Worm (Caenorhabditis elegans) whole organism, L1 larva: ENCODE results near the gene Y60C6A.3.

Experiments
- C16A3.4 ChIP-seq: fragments of 150-350 bp; optimal IDR thresholded peaks from 2 replicates; lab custom pipeline; 2014; ENCODE audit warnings: missing biosample characterization, missing genetic modification characterization
- F16B12.6 ChIP-seq: fragments of 150-350 bp; optimal IDR thresholded peaks from 2 replicates; lab custom pipeline; 2014; ENCODE audit warnings: missing biosample characterization, missing genetic modification characterization
- Y116A8C.19 ChIP-seq: sonication (generic microtip); optimal IDR thresholded peaks from 2 replicates; lab custom pipeline; 2016; ENCODE audit warnings: missing compliant biosample characterization, missing genetic modification characterization, borderline replicate concordance
- aha-1 ChIP-seq: fragments of 150-350 bp; optimal IDR thresholded peaks from 2 replicates; lab custom pipeline; 2014; ENCODE audit warnings: missing biosample characterization, missing genetic modification characterization
- blmp-1 ChIP-seq: fragments of 150-350 bp; optimal IDR thresholded peaks from 2 replicates; lab custom pipeline; 2014; ENCODE audit warnings: missing biosample characterization, missing genetic modification characterization
- ceh-8 ChIP-seq: fragments of 200-800 bp; sonication (Bioruptor generic); optimal IDR thresholded peaks from 2 replicates; lab custom pipeline; 2018; ENCODE audit warnings: mild to moderate bottlenecking, missing genetic modification characterization, moderate library complexity, missing compliant biosample characterization
- dpl-1 ChIP-seq, 3 experiments: fragments of 150-350 bp in 2 of 3; sonication (generic microtip) in 1 of 3; optimal IDR thresholded peaks; 2 replicates each; lab custom pipeline; 2014 to 2017; ENCODE audit warnings: missing biosample characterization in 3 of 3, missing genetic modification characterization in 3 of 3, missing genetic modification reagents in 3 of 3
- dsc-1 ChIP-seq: sonication (generic microtip); optimal IDR thresholded peaks from 2 replicates; lab custom pipeline; 2016; ENCODE audit warnings: mild to moderate bottlenecking, missing genetic modification characterization, missing compliant biosample characterization
- efl-1 ChIP-seq, 4 experiments: fragments of 150-350 bp; optimal IDR thresholded peaks in 3 of 4; peaks in 1 of 4; 1 replicate in 1 of 4; 2 replicates in 3 of 4; lab custom pipeline; 2014; ENCODE audit warnings: missing biosample characterization in 2 of 4, missing genetic modification characterization in 2 of 4, missing genetic modification reagents in 2 of 4
- elt-2 ChIP-seq: sonication (generic microtip); optimal IDR thresholded peaks from 2 replicates; lab custom pipeline; 2016; ENCODE audit warnings: missing genetic modification characterization, mild to moderate bottlenecking, inconsistent platforms, missing compliant biosample characterization, missing genetic modification reagents
- elt-3 ChIP-seq, 6 experiments: fragments of 150-350 bp in 1 of 6; sonication (generic microtip); optimal IDR thresholded peaks; 2 replicates each; lab custom pipeline; 2017 to 2018; ENCODE audit warnings: missing biosample characterization in 6 of 6, missing genetic modification characterization in 6 of 6, inconsistent platforms in 1 of 6
- fkh-4 ChIP-seq: sonication (generic microtip); optimal IDR thresholded peaks from 2 replicates; lab custom pipeline; 2016; ENCODE audit warnings: missing compliant biosample characterization, missing genetic modification characterization, borderline replicate concordance
- fkh-8 ChIP-seq: sonication (generic microtip); optimal IDR thresholded peaks from 2 replicates; lab custom pipeline; 2016; ENCODE audit warnings: mild to moderate bottlenecking, missing genetic modification characterization, missing compliant biosample characterization
- hlh-17 ChIP-seq: fragments of 200-800 bp; sonication (Bioruptor generic); optimal IDR thresholded peaks from 2 replicates; lab custom pipeline; 2018; ENCODE audit warnings: missing genetic modification characterization, mild to moderate bottlenecking, missing compliant biosample characterization, moderate library complexity, borderline replicate concordance
- hlh-4 ChIP-seq: sonication (generic microtip); optimal IDR thresholded peaks from 2 replicates; lab custom pipeline; 2016; ENCODE audit warnings: mild to moderate bottlenecking, missing genetic modification characterization, missing compliant biosample characterization
- hpl-2 ChIP-seq: fragments of 150-350 bp; optimal IDR thresholded peaks from 2 replicates; lab custom pipeline; 2014; ENCODE audit warnings: missing biosample characterization, missing genetic modification reagents, missing genetic modification characterization
- lin-14 ChIP-seq: fragments of 200-800 bp; sonication (Bioruptor generic); optimal IDR thresholded peaks from 2 replicates; lab custom pipeline; 2018; ENCODE audit warnings: mild to moderate bottlenecking, missing genetic modification characterization, moderate library complexity, missing compliant biosample characterization
- lin-35 ChIP-seq, 2 experiments: fragments of 150-350 bp; optimal IDR thresholded peaks; 2 replicates each; lab custom pipeline; 2014; ENCODE audit warnings: missing biosample characterization in 2 of 2, missing genetic modification characterization in 2 of 2, missing genetic modification reagents in 2 of 2
- lin-39 ChIP-seq: fragments of 150-350 bp; optimal IDR thresholded peaks from 2 replicates; lab custom pipeline; 2014; ENCODE audit warnings: missing biosample characterization, missing genetic modification reagents, missing genetic modification characterization
- lsy-2 ChIP-seq, 2 experiments: fragments of 150-350 bp; optimal IDR thresholded peaks; 2 replicates each; lab custom pipeline; 2014; ENCODE audit warnings: missing biosample characterization in 2 of 2, missing genetic modification characterization in 2 of 2
- mab-9 ChIP-seq: fragments of 200-800 bp; sonication (Bioruptor generic); IDR thresholded peaks from 2 replicates; pipeline ENCODE4 v1.3.6; 2022; ENCODE audit warnings: missing genetic modification reagents, missing genetic modification characterization, missing compliant biosample characterization
- mef-2 ChIP-seq: fragments of 150-350 bp; optimal IDR thresholded peaks from 2 replicates; lab custom pipeline; 2014; ENCODE audit warnings: missing biosample characterization, missing genetic modification characterization
- nhr-20 ChIP-seq: sonication (generic microtip); optimal IDR thresholded peaks from 2 replicates; lab custom pipeline; 2016; ENCODE audit warnings: mild to moderate bottlenecking, missing genetic modification characterization, missing compliant biosample characterization
- nhr-237 ChIP-seq: fragments of 150-350 bp; optimal IDR thresholded peaks from 2 replicates; lab custom pipeline; 2014; ENCODE audit warnings: missing biosample characterization, missing genetic modification characterization
- nhr-71 ChIP-seq: sonication (generic microtip); optimal IDR thresholded peaks from 2 replicates; lab custom pipeline; 2016; ENCODE audit warnings: mild to moderate bottlenecking, missing genetic modification characterization, moderate library complexity, missing compliant biosample characterization
- nhr-77 ChIP-seq: fragments of 150-350 bp; optimal IDR thresholded peaks from 2 replicates; lab custom pipeline; 2014; ENCODE audit warnings: missing biosample characterization, missing genetic modification characterization
- nhr-85 ChIP-seq: sonication (generic microtip); peaks from one replicate; lab custom pipeline; 2016; ENCODE audit warnings: missing genetic modification characterization, inconsistent platforms, missing compliant biosample characterization
- rnt-1 ChIP-seq: sonication (generic microtip); optimal IDR thresholded peaks from 2 replicates; lab custom pipeline; 2016; ENCODE audit warnings: mild to moderate bottlenecking, missing genetic modification characterization, moderate library complexity, missing compliant biosample characterization
- skn-1 ChIP-seq: fragments of 150-350 bp; optimal IDR thresholded peaks from 2 replicates; lab custom pipeline; 2014; ENCODE audit warnings: missing biosample characterization, missing genetic modification characterization
- snu-23 ChIP-seq: sonication (generic microtip); optimal IDR thresholded peaks from 2 replicates; lab custom pipeline; 2016; ENCODE audit warnings: missing genetic modification characterization, missing compliant biosample characterization
- sup-37 ChIP-seq: fragments of 200-800 bp; sonication (Bioruptor generic); optimal IDR thresholded peaks from 2 replicates; lab custom pipeline; 2018; ENCODE audit warnings: mild to moderate bottlenecking, missing genetic modification characterization, missing compliant biosample characterization
- unc-130 ChIP-seq: fragments of 150-350 bp; optimal IDR thresholded peaks from 2 replicates; lab custom pipeline; 2017; ENCODE audit warnings: missing biosample characterization, missing genetic modification characterization, inconsistent platforms
- unc-30 ChIP-seq: sonication (generic microtip); optimal IDR thresholded peaks from 2 replicates; lab custom pipeline; 2017; ENCODE audit warnings: missing biosample characterization, missing genetic modification characterization
- unc-62 ChIP-seq: fragments of 150-350 bp; optimal IDR thresholded peaks from 2 replicates; lab custom pipeline; 2014; ENCODE audit warnings: missing biosample characterization, missing genetic modification reagents, missing genetic modification characterization
- unc-98 ChIP-seq: fragments of 200-800 bp; sonication (Bioruptor generic); IDR thresholded peaks from 2 replicates; pipeline ENCODE4 v1.3.6; 2022; ENCODE audit warnings: missing genetic modification characterization, missing compliant biosample characterization
- xbp-1 ChIP-seq: sonication (generic microtip); optimal IDR thresholded peaks from 2 replicates; lab custom pipeline; 2016; ENCODE audit warnings: missing genetic modification characterization, missing compliant biosample characterization
- zip-4 ChIP-seq: fragments of 200-800 bp; sonication (Bioruptor generic); optimal IDR thresholded peaks from 2 replicates; lab custom pipeline; 2018; ENCODE audit warnings: mild to moderate bottlenecking, missing genetic modification characterization, moderate library complexity, missing compliant biosample characterization

Y60C6A.3 gene

DNA sequence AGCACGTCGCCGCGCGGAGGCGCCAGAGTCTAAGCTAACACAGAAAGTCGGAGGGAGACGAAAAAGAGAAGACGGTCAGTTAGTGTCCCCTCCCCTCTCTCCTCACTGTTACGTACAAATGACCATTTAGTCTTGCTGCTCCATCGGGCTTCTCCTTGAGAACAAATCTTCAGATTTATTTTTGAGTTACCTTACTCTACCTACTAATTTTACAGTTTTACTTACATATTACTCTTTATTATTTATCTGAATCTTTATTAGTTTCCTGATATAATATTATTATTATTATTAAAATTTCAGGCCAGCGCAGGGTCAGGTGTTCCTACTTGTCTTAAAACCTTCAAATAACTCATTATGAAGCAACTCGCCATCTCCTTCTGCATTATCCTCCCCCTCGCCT is 15.2 kb downstream of the Y60C6A.3 start, which contains the start of gene R02F11.1:
Gene R02F11.1 (plus strand): TSS at position 301 of the 400 bp plus-strand sequence.
- TF ChIP-seq rnt-1 (tag; lab: Kevin White, UChicago) (no peak), mef-2 (tag; lab: Kevin White, UChicago) (no peak), lin-39 (tag; lab: Kevin White, UChicago) (no peak), xbp-1 (tag; lab: Kevin White, UChicago) (no peak), fkh-8 (no peak), hlh-17 (GFP tag; lab: Kevin White, UChicago) (no peak), F16B12.6 (tag; lab: Kevin White, UChicago) (no peak), lsy-2 (tag; optimal IDR thresholded peaks at IDR 0.05; lab: Kevin White, UChicago) (no peak), dsc-1 (tag; lab: Kevin White, UChicago) (no peak), nhr-77 (tag; lab: Kevin White, UChicago) (no peak), unc-62 (no peak), mab-9 (GFP tag; lab: Robert Waterston, UW) (no peak), fkh-4 (tag; lab: Kevin White, UChicago) (no peak), C16A3.4 (no peak), unc-98 (GFP tag; lab: Robert Waterston, UW) (no peak), nhr-237 (tag; lab: Kevin White, UChicago) (no peak), sup-37 (GFP tag; lab: Kevin White, UChicago) (no peak), dpl-1 (GFP tag; optimal IDR thresholded peaks at IDR 0.05; lab: Kevin White, UChicago) (no peak), zip-4 (no peak)

ce11 chrV:4801943-4802342 is 16.3 kb downstream of the Y60C6A.3 start:
- TF ChIP-seq efl-1 (optimal IDR thresholded peaks at IDR 0.05; lab: Kevin White, UChicago), result no peak
- peak in 1 of 2 experiments; percentile 87 for TF ChIP-seq efl-1 (GFP tag; optimal IDR thresholded peaks at IDR 0.05 in 1 of 2; lab: Kevin White, UChicago)
- TF ChIP-seq skn-1 (tag; lab: Kevin White, UChicago), result no peak

DNA sequence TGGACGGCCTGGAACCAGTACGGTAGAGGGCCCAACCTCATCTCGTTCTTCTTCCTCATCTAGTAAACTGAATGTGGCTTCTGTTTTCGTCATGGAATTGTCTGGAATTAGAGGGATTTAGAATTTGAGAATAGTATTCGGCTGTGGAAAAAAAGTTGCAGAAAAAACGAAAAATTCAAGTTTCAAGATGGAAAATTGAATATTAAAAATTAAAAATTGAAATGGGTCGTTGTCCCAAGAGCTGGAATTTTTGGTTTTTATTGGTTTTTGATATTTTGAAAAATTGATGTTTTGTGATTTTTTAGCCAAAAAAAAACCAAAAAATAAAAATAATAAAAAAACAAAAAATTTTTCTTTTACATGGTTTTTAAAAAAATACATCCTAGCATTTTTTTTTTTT is 20.2 kb downstream of the Y60C6A.3 start, which contains the start of gene R02F11.3:
Gene R02F11.3 (minus strand): TSS at position 101 of the 400 bp plus-strand sequence.
- no peak for TF ChIP-seq efl-1 (optimal IDR thresholded peaks at IDR 0.05; lab: Kevin White, UChicago)
- peak in 1 of 2 experiments; percentile 23 for TF ChIP-seq efl-1 (GFP tag; optimal IDR thresholded peaks at IDR 0.05 in 1 of 2; lab: Kevin White, UChicago)
- no peak for TF ChIP-seq mab-9 (GFP tag; lab: Robert Waterston, UW)
- no peak for TF ChIP-seq Y116A8C.19
- TF ChIP-seq, all 84 proteins: peak for 1

DNA sequence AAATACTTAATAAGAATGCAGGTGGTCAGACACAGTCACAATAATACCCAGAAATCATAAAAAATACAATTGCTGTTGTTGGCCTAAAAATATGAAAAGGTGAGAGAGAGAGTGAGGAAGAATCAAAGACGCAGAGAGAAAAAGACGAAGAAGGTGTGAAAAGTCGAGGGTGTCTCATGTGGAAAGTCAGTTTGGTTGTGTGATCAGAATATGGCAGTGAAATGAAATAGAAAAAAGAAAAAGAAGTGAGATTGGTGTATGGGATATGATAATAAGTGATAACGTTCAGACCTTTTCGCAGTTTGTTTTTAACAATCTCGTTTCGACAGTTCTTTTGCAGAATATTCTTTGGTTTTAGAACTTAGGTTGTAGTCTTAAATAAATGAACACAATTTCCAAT is 21.3 kb downstream of the Y60C6A.3 start:
- peak; percentile 41 for TF ChIP-seq nhr-71
- no peak for TF ChIP-seq hlh-4 (tag; lab: Kevin White, UChicago)
- TF ChIP-seq rnt-1 (tag; lab: Kevin White, UChicago), result no peak
- TF ChIP-seq fkh-8, result peak; percentile 29
- no peak for TF ChIP-seq aha-1 (tag; lab: Kevin White, UChicago)
- peak; percentile 42 for TF ChIP-seq snu-23 (GFP tag; lab: Kevin White, UChicago)
- no peak for TF ChIP-seq efl-1 (optimal IDR thresholded peaks at IDR 0.05; lab: Kevin White, UChicago)
- TF ChIP-seq efl-1 (GFP tag; optimal IDR thresholded peaks at IDR 0.05 in 1 of 2; lab: Kevin White, UChicago), result peak in 1 of 2 experiments; percentile 73
- peak; percentile 77 for TF ChIP-seq nhr-85 (tag; lab: Kevin White, UChicago)
- TF ChIP-seq unc-62, result no peak
- no peak for TF ChIP-seq hpl-2 (GFP tag; lab: Kevin White, UChicago)
- peak; percentile 23 for TF ChIP-seq nhr-20 (tag; lab: Kevin White, UChicago)
- peak in 1 of 2 experiments; percentile 6 for TF ChIP-seq lin-35 (GFP tag; optimal IDR thresholded peaks at IDR 0.05; lab: Kevin White, UChicago)
- no peak for TF ChIP-seq F16B12.6 (tag; lab: Kevin White, UChicago)
- TF ChIP-seq ceh-8 (GFP tag; lab: Kevin White, UChicago), result no peak
- no peak for TF ChIP-seq C16A3.4
- peak in 1 of 6 experiments; percentile 30 for TF ChIP-seq elt-3 (tag; optimal IDR thresholded peaks at IDR 0.05; lab: Kevin White, UChicago)
- no peak for TF ChIP-seq elt-2 (tag; lab: Kevin White, UChicago)
- no peak for TF ChIP-seq unc-130 (tag; lab: Kevin White, UChicago)
- peak; percentile 46 for TF ChIP-seq lin-14 (GFP tag; lab: Kevin White, UChicago)
- no peak for TF ChIP-seq unc-30 (tag; lab: Kevin White, UChicago)
- TF ChIP-seq blmp-1, result peak; percentile 71
